Worm (Caenorhabditis elegans) whole organism, midembryonic: ENCODE measurements around the gene Y38H6A.3.

Experiments used
- T22C8.4 ChIP-seq: fragments of 200-800 bp; sonication (Bioruptor generic); IDR thresholded peaks from 2 replicates; pipeline ENCODE4 v1.3.6; 2022; ENCODE audit warnings: missing genetic modification characterization, missing compliant biosample characterization
- cog-1 ChIP-seq: sonication (generic microtip); optimal IDR thresholded peaks from 2 replicates; lab custom pipeline; 2016; ENCODE audit warnings: missing genetic modification characterization, missing compliant biosample characterization
- flt-1 ChIP-seq: fragments of 200-800 bp; sonication (Bioruptor generic); IDR thresholded peaks from 2 replicates; pipeline ENCODE4 v1.3.6; 2022; ENCODE audit warnings: missing genetic modification characterization, missing compliant biosample characterization
- klf-2 ChIP-seq: fragments of 200-800 bp; sonication (Bioruptor generic); conservative IDR thresholded peaks from 2 replicates; pipeline ENCODE4 v1.3.6; 2022; ENCODE audit warnings: missing genetic modification reagents, missing genetic modification characterization, missing compliant biosample characterization
- med-1 ChIP-seq: sonication (generic microtip); optimal IDR thresholded peaks from 2 replicates; lab custom pipeline; 2017; ENCODE audit warnings: missing genetic modification characterization, mild to moderate bottlenecking, missing compliant biosample characterization, antibody characterized with exemption, missing genetic modification reagents; ENCODE audit not compliant: insufficient read depth
- ref-1 ChIP-seq: fragments of 200-800 bp; sonication (Bioruptor generic); conservative IDR thresholded peaks from 2 replicates; pipeline ENCODE4 v1.3.6; 2022; ENCODE audit warnings: missing genetic modification reagents, missing genetic modification characterization, missing compliant biosample characterization
- tab-1 ChIP-seq: fragments of 200-800 bp; sonication (Bioruptor generic); IDR thresholded peaks from 2 replicates; pipeline ENCODE4 v1.3.6; 2022; ENCODE audit warnings: missing genetic modification characterization, missing compliant biosample characterization
- ztf-23 ChIP-seq: fragments of 200-800 bp; sonication (Bioruptor generic); IDR thresholded peaks from 2 replicates; pipeline ENCODE4 v1.3.6; 2022; ENCODE audit warnings: missing genetic modification reagents, missing genetic modification characterization, missing compliant biosample characterization
- ztf-29 ChIP-seq: fragments of 200-800 bp; sonication (Bioruptor generic); IDR thresholded peaks from 2 replicates; pipeline ENCODE4 v1.3.6; 2022; ENCODE audit warnings: missing genetic modification reagents, missing genetic modification characterization, missing compliant biosample characterization

- no peak for TF ChIP-seq ztf-29 (GFP tag; lab: Robert Waterston, UW)
- TF ChIP-seq flt-1 (GFP tag; lab: Robert Waterston, UW), result no peak
- no peak for TF ChIP-seq ztf-23
- no peak for TF ChIP-seq cog-1 (tag; lab: Kevin White, UChicago)
- no peak for TF ChIP-seq ref-1 (GFP tag; lab: Robert Waterston, UW)
- no peak for TF ChIP-seq T22C8.4 (GFP tag; lab: Robert Waterston, UW)
- no peak for TF ChIP-seq klf-2 (GFP tag; lab: Robert Waterston, UW)
- TF ChIP-seq med-1 (GFP tag; lab: Kevin White, UChicago), result no peak
- no peak for TF ChIP-seq tab-1 (GFP tag; lab: Robert Waterston, UW)
These were observed 42.0 kb downstream of the Y38H6A.3 start, which contains the start of gene K02E2.7 for ce11 chrV:20386942-20387341.
